Worm (Caenorhabditis elegans) whole organism, midembryonic: ENCODE results near the gene ztf-8.

Source experiments
- T22C8.4 ChIP-seq: fragments of 200-800 bp; sonication (Bioruptor generic); IDR thresholded peaks from 2 replicates; pipeline ENCODE4 v1.3.6; 2022; ENCODE audit warnings: missing genetic modification characterization, missing compliant biosample characterization
- cog-1 ChIP-seq: sonication (generic microtip); optimal IDR thresholded peaks from 2 replicates; lab custom pipeline; 2016; ENCODE audit warnings: missing genetic modification characterization, missing compliant biosample characterization
- flt-1 ChIP-seq: fragments of 200-800 bp; sonication (Bioruptor generic); IDR thresholded peaks from 2 replicates; pipeline ENCODE4 v1.3.6; 2022; ENCODE audit warnings: missing genetic modification characterization, missing compliant biosample characterization
- klf-2 ChIP-seq: fragments of 200-800 bp; sonication (Bioruptor generic); conservative IDR thresholded peaks from 2 replicates; pipeline ENCODE4 v1.3.6; 2022; ENCODE audit warnings: missing genetic modification reagents, missing genetic modification characterization, missing compliant biosample characterization
- ref-1 ChIP-seq: fragments of 200-800 bp; sonication (Bioruptor generic); conservative IDR thresholded peaks from 2 replicates; pipeline ENCODE4 v1.3.6; 2022; ENCODE audit warnings: missing genetic modification reagents, missing genetic modification characterization, missing compliant biosample characterization
- tab-1 ChIP-seq: fragments of 200-800 bp; sonication (Bioruptor generic); IDR thresholded peaks from 2 replicates; pipeline ENCODE4 v1.3.6; 2022; ENCODE audit warnings: missing genetic modification characterization, missing compliant biosample characterization
- ztf-23 ChIP-seq: fragments of 200-800 bp; sonication (Bioruptor generic); IDR thresholded peaks from 2 replicates; pipeline ENCODE4 v1.3.6; 2022; ENCODE audit warnings: missing genetic modification reagents, missing genetic modification characterization, missing compliant biosample characterization
- ztf-29 ChIP-seq: fragments of 200-800 bp; sonication (Bioruptor generic); IDR thresholded peaks from 2 replicates; pipeline ENCODE4 v1.3.6; 2022; ENCODE audit warnings: missing genetic modification reagents, missing genetic modification characterization, missing compliant biosample characterization

DNA sequence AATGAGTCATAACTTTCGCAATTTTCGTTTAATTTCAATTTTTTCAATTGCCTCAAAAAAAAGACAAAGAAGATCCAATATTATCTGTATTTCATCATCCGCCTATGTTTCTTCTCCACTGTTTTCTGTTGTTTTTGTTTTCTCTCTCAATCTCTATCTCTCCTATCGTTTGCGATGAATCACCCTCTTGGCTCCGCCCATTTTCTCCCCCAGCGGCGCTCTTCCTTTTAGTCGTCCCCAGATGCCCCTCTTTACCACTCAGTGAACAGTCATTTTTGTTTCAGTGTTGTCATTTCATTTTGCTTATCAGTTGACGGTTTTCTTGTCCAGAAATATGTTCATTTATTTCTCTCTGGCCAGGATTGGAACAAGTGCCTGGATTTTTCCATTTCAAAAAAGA, 48.4 kb downstream of the ztf-8 start:
- TF ChIP-seq cog-1 (tag; lab: Kevin White, UChicago) (no peak), ref-1 (no peak), tab-1 (no peak), ztf-29 (GFP tag; lab: Robert Waterston, UW) (no peak), flt-1 (GFP tag; lab: Robert Waterston, UW) (no peak), klf-2 (GFP tag; lab: Robert Waterston, UW) (no peak), ztf-23 (GFP tag; lab: Robert Waterston, UW) (no peak), T22C8.4 (GFP tag; lab: Robert Waterston, UW) (no peak)
